Worm (Caenorhabditis elegans) whole organism, young adult: ENCODE results near the gene ttr-35.

Experiments
- B0035.1 ChIP-seq: sonication (generic microtip); optimal IDR thresholded peaks from 2 replicates; lab custom pipeline; 2016; ENCODE audit warnings: missing genetic modification characterization, mild to moderate bottlenecking, missing compliant biosample characterization, missing genotype, missing genetic modification reagents
- F37B4.10 ChIP-seq: fragments of 200-800 bp; sonication (Bioruptor generic); IDR thresholded peaks from 2 replicates; pipeline ENCODE4 v1.3.6; 2022; ENCODE audit warnings: missing genetic modification characterization, missing compliant biosample characterization
- T07F8.4 ChIP-seq: sonication (generic microtip); optimal IDR thresholded peaks from 2 replicates; lab custom pipeline; 2016; ENCODE audit warnings: mild to moderate bottlenecking, missing genetic modification characterization, moderate library complexity, missing compliant biosample characterization
- Y79H2A.3 ChIP-seq: fragments of 200-800 bp; sonication (Bioruptor generic); conservative IDR thresholded peaks from 2 replicates; pipeline ENCODE4 v1.3.6; 2022; ENCODE audit warnings: missing genetic modification reagents, missing genetic modification characterization, missing compliant biosample characterization
- Y95B8A.8 ChIP-seq: fragments of 200-800 bp; sonication (Bioruptor generic); IDR thresholded peaks from 2 replicates; pipeline ENCODE4 v1.3.6; 2022; ENCODE audit warnings: missing genetic modification reagents, missing genetic modification characterization, missing compliant biosample characterization
- akir-1 ChIP-seq: fragments of 200-800 bp; sonication (Bioruptor generic); optimal IDR thresholded peaks from 2 replicates; lab custom pipeline; 2018; ENCODE audit warnings: mild to moderate bottlenecking, missing genetic modification characterization, moderate library complexity, missing compliant biosample characterization
- athp-1 ChIP-seq: sonication (generic microtip); optimal IDR thresholded peaks from 2 replicates; lab custom pipeline; 2017; ENCODE audit warnings: mild to moderate bottlenecking, missing genetic modification characterization, missing compliant biosample characterization
- attf-5 ChIP-seq: fragments of 200-800 bp; sonication (Bioruptor generic); optimal IDR thresholded peaks from 2 replicates; lab custom pipeline; 2018; ENCODE audit warnings: mild to moderate bottlenecking, missing genetic modification characterization, missing compliant biosample characterization
- attf-6 ChIP-seq: fragments of 200-800 bp; sonication (Bioruptor generic); IDR thresholded peaks from 2 replicates; pipeline ENCODE4 v1.3.6; 2022; ENCODE audit warnings: missing genetic modification reagents, missing genetic modification characterization, missing compliant biosample characterization
- bed-2 ChIP-seq: fragments of 200-800 bp; sonication (Bioruptor generic); IDR thresholded peaks from 2 replicates; pipeline ENCODE4 v1.3.6; 2022; ENCODE audit warnings: missing genetic modification reagents, missing genetic modification characterization, missing compliant biosample characterization
- cebp-1 ChIP-seq, 2 experiments: fragments of 200-800 bp in 1 of 2; sonication (Bioruptor generic) in 1 of 2; sonication (generic microtip) in 1 of 2; IDR thresholded peaks in 1 of 2; optimal IDR thresholded peaks in 1 of 2; 2 replicates each; pipeline versions ENCODE4 v1.3.6 to Lab custom; 2017 to 2022; ENCODE audit warnings: missing compliant biosample characterization in 2 of 2, missing genetic modification characterization in 2 of 2, mild to moderate bottlenecking in 1 of 2, missing genetic modification reagents in 1 of 2, moderate library complexity in 1 of 2
- ceh-100 ChIP-seq: fragments of 200-800 bp; sonication (Bioruptor generic); IDR thresholded peaks from 2 replicates; pipeline ENCODE4 v1.3.6; 2022; ENCODE audit warnings: missing genetic modification reagents, missing genetic modification characterization, missing compliant biosample characterization
- ceh-40 ChIP-seq: fragments of 200-800 bp; sonication (Bioruptor generic); IDR thresholded peaks from 2 replicates; pipeline ENCODE4 v1.3.6; 2022; ENCODE audit warnings: missing genetic modification characterization, missing compliant biosample characterization
- egl-18 ChIP-seq: fragments of 200-800 bp; sonication (Bioruptor generic); IDR thresholded peaks from 2 replicates; pipeline ENCODE4 v1.3.6; 2022; ENCODE audit warnings: missing genetic modification reagents, missing genetic modification characterization, missing compliant biosample characterization
- ekl-4 ChIP-seq: fragments of 200-800 bp; sonication (Bioruptor generic); IDR thresholded peaks from 2 replicates; pipeline ENCODE4 v1.3.6; 2022; ENCODE audit warnings: missing genetic modification reagents, missing genetic modification characterization, missing compliant biosample characterization
- ets-4 ChIP-seq: fragments of 200-800 bp; sonication (Bioruptor generic); optimal IDR thresholded peaks from 2 replicates; lab custom pipeline; 2018; ENCODE audit warnings: mild to moderate bottlenecking, missing genetic modification characterization, missing compliant biosample characterization
- gei-17 ChIP-seq: fragments of 200-800 bp; sonication (Bioruptor generic); optimal IDR thresholded peaks from 2 replicates; lab custom pipeline; 2018; ENCODE audit warnings: mild to moderate bottlenecking, missing genetic modification characterization, missing compliant biosample characterization
- hmg-20 ChIP-seq: fragments of 200-800 bp; sonication (Bioruptor generic); IDR thresholded peaks from 2 replicates; pipeline ENCODE4 v1.3.6; 2022; ENCODE audit warnings: missing genetic modification reagents, missing genetic modification characterization, missing compliant biosample characterization
- hsf-1 ChIP-seq: fragments of 200-800 bp; sonication (Bioruptor generic); IDR thresholded peaks from 2 replicates; pipeline ENCODE4 v1.3.6; 2022; ENCODE audit warnings: missing genetic modification reagents, missing genetic modification characterization, missing compliant biosample characterization
- let-607 ChIP-seq, 2 experiments: fragments of 200-800 bp in 1 of 2; sonication (Bioruptor generic) in 1 of 2; sonication (generic microtip) in 1 of 2; optimal IDR thresholded peaks; 2 replicates each; lab custom pipeline; 2016 to 2018; ENCODE audit warnings: mild to moderate bottlenecking in 2 of 2, missing compliant biosample characterization in 2 of 2, missing genetic modification characterization in 2 of 2, moderate library complexity in 2 of 2, missing genotype in 1 of 2
- lin-26 ChIP-seq: fragments of 200-800 bp; sonication (Bioruptor generic); IDR thresholded peaks from 2 replicates; pipeline ENCODE4 v1.3.6; 2022; ENCODE audit warnings: missing genetic modification reagents, missing genetic modification characterization, missing compliant biosample characterization
- lin-54 ChIP-seq: fragments of 200-800 bp; sonication (Bioruptor generic); optimal IDR thresholded peaks from 2 replicates; lab custom pipeline; 2018; ENCODE audit warnings: mild to moderate bottlenecking, missing genetic modification characterization, missing compliant biosample characterization
- lsy-27 ChIP-seq: sonication (generic microtip); optimal IDR thresholded peaks from 2 replicates; lab custom pipeline; 2017; ENCODE audit warnings: missing genetic modification characterization, mild to moderate bottlenecking, missing compliant biosample characterization, antibody characterized with exemption, missing genotype, borderline replicate concordance; ENCODE audit not compliant: insufficient read depth
- madf-10 ChIP-seq: sonication (generic microtip); optimal IDR thresholded peaks from 2 replicates; lab custom pipeline; 2016; ENCODE audit warnings: mild to moderate bottlenecking, missing genetic modification characterization, missing compliant biosample characterization
- madf-3 ChIP-seq: fragments of 200-800 bp; sonication (Bioruptor generic); IDR thresholded peaks from 2 replicates; pipeline ENCODE4 v1.3.6; 2022; ENCODE audit warnings: missing genetic modification reagents, missing genetic modification characterization, missing compliant biosample characterization
- madf-8 ChIP-seq: fragments of 200-800 bp; sonication (Bioruptor generic); conservative IDR thresholded peaks from 2 replicates; pipeline ENCODE4 v1.3.6; 2022; ENCODE audit warnings: missing genetic modification reagents, missing genetic modification characterization, missing compliant biosample characterization
- mel-28 ChIP-seq: sonication (generic microtip); optimal IDR thresholded peaks from 2 replicates; lab custom pipeline; 2016; ENCODE audit warnings: borderline replicate concordance, mild to moderate bottlenecking, missing genetic modification characterization, missing compliant biosample characterization
- nfya-1 ChIP-seq: sonication (generic microtip); optimal IDR thresholded peaks from 2 replicates; lab custom pipeline; 2017; ENCODE audit warnings: antibody characterized with exemption, missing compliant biosample characterization, missing genetic modification characterization, borderline replicate concordance; ENCODE audit not compliant: insufficient read depth
- nfya-2 ChIP-seq: fragments of 200-800 bp; sonication (Bioruptor generic); IDR thresholded peaks from 2 replicates; pipeline ENCODE4 v1.3.6; 2022; ENCODE audit warnings: missing genetic modification reagents, missing genetic modification characterization, missing compliant biosample characterization
- nfyb-1 ChIP-seq: fragments of 200-800 bp; sonication (Bioruptor generic); IDR thresholded peaks from 2 replicates; pipeline ENCODE4 v1.3.6; 2022; ENCODE audit warnings: missing genetic modification reagents, missing genetic modification characterization, missing compliant biosample characterization
- nhr-179 ChIP-seq: sonication (generic microtip); optimal IDR thresholded peaks from 2 replicates; lab custom pipeline; 2016; ENCODE audit warnings: mild to moderate bottlenecking, missing genetic modification characterization, missing compliant biosample characterization
- nhr-80 ChIP-seq: sonication (generic microtip); optimal IDR thresholded peaks from 2 replicates; lab custom pipeline; 2016; ENCODE audit warnings: missing genetic modification characterization, missing compliant biosample characterization
- nhr-90 ChIP-seq: sonication (generic microtip); optimal IDR thresholded peaks from 2 replicates; lab custom pipeline; 2016; ENCODE audit warnings: missing genotype, mild to moderate bottlenecking, missing genetic modification characterization, missing compliant biosample characterization
- pha-4 ChIP-seq: fragments of 150-350 bp; sonication (generic microtip); optimal IDR thresholded peaks from 2 replicates; lab custom pipeline; 2014; ENCODE audit warnings: missing biosample characterization, missing genetic modification reagents, missing genetic modification characterization
- repo-1 ChIP-seq: sonication (generic microtip); optimal IDR thresholded peaks from 2 replicates; lab custom pipeline; 2017; ENCODE audit warnings: mild to moderate bottlenecking, missing genetic modification characterization, missing compliant biosample characterization
- rpc-1 ChIP-seq, 2 experiments: fragments of 150-350 bp in 1 of 2; sonication (generic microtip) in 1 of 2; optimal IDR thresholded peaks; 2 replicates each; lab custom pipeline; 2014 to 2018; ENCODE audit warnings: missing biosample characterization in 1 of 2, missing genetic modification characterization in 1 of 2, missing genetic modification reagents in 1 of 2, missing genotype in 1 of 2
- sptf-2 ChIP-seq: fragments of 200-800 bp; sonication (Bioruptor generic); optimal IDR thresholded peaks from 2 replicates; lab custom pipeline; 2018; ENCODE audit warnings: mild to moderate bottlenecking, missing genetic modification characterization, missing compliant biosample characterization
- tbp1 ChIP-seq: fragments of 200-800 bp; sonication (Bioruptor generic); optimal IDR thresholded peaks from 2 replicates; lab custom pipeline; 2018; ENCODE audit warnings: mild to moderate bottlenecking, missing genetic modification characterization, missing compliant biosample characterization
- unc-62 ChIP-seq: fragments of 150-350 bp; optimal IDR thresholded peaks from 2 replicates; lab custom pipeline; 2014; ENCODE audit warnings: missing biosample characterization, missing genetic modification reagents, missing genetic modification characterization
- ztf-25 ChIP-seq: fragments of 200-800 bp; sonication (Bioruptor generic); IDR thresholded peaks from 2 replicates; pipeline ENCODE4 v1.3.6; 2022; ENCODE audit warnings: missing genetic modification reagents, missing genetic modification characterization, missing compliant biosample characterization

Gene ttr-35

DNA sequence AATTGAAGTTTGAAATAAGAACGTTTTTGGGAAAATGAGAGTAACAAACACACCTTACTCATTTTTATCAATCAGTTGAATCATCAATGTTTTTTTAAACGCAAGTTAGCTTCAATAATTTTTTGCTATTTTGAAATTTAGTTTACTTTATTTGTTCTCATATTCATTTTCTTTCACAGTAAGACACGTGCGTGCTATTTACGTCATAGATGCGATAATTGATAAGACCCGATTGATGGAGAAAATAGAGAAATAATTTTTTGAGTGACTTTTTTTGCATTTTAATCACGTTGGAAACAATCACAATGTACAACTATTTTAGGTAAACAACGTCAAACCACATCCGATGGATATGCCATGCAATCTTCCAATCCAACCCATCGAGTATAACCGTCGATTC lies 7.4 kb downstream of the ttr-35 start:
- TF ChIP-seq akir-1 (GFP tag; lab: Kevin White, UChicago) (no peak), egl-18 (GFP tag; lab: Robert Waterston, UW) (no peak), nfyb-1 (no peak), ceh-100 (GFP tag; lab: Robert Waterston, UW) (no peak), mel-28 (tag; lab: Kevin White, UChicago) (no peak), bed-2 (no peak), Y95B8A.8 (GFP tag; lab: Robert Waterston, UW) (no peak), lin-54 (GFP tag; lab: Kevin White, UChicago) (no peak), rpc-1 (optimal IDR thresholded peaks at IDR 0.05; lab: Kevin White, UChicago) (no peak), rpc-1 (tag; optimal IDR thresholded peaks at IDR 0.05; lab: Kevin White, UChicago) (no peak), lsy-27 (no peak), sptf-2 (GFP tag; lab: Kevin White, UChicago) (no peak), athp-1 (tag; lab: Kevin White, UChicago) (no peak), attf-5 (GFP tag; lab: Kevin White, UChicago) (no peak), F37B4.10 (no peak), cebp-1 (GFP tag; IDR thresholded peaks at IDR 0.05; lab: Robert Waterston, UW) (no peak), cebp-1 (tag; optimal IDR thresholded peaks at IDR 0.05; lab: Kevin White, UChicago) (no peak), B0035.1 (no peak)
- TF ChIP-seq, all 124 proteins: peak for 0

DNA sequence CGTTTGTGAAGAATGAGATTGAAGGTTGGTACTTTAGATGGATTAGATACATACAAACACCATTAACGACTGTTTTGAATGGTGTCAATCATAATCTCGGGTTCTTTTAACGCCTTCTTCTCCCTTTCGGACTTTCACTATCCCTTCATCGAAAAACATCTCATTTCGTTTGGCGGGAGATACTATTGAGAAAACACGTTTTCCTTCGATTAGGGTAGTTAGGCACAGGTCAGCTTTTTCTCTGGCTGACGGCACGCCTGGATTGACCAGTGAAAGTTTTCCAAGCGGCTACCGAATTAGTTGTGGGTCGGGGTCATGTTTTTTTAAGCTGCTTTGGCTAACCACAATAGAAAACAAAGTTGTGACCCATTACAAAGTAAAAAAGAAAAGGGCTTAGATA lies 7.9 kb downstream of the ttr-35 start:
- no peak for TF ChIP-seq lin-26 (GFP tag; lab: Robert Waterston, UW)
- no peak for TF ChIP-seq madf-10 (tag; lab: Kevin White, UChicago)
- no peak for TF ChIP-seq ceh-100 (GFP tag; lab: Robert Waterston, UW)
- no peak for TF ChIP-seq ets-4 (GFP tag; lab: Kevin White, UChicago)
- TF ChIP-seq madf-3 (GFP tag; lab: Robert Waterston, UW): 0 out of 2 replicates have a peak, but pooled peaks have one; percentile 70

DNA sequence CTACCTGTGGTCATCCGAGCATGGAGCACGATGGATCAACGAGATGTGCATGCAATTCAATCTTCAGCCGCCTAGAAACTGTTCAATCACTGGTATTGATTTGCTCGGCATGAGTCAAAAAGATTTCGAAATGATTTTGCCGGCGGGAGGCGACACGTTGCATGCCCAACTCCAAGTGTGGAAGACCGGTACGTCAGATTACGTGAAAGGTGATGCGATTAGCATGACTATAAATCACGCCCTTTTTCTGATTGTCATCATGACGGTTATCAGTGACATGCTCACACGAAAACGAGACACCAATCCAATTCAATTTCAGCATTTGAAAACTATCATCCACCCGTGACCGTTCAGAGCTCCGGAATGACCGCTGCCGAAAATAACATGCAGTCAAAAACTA lies 8.6 kb downstream of the ttr-35 start:
- no peak for TF ChIP-seq madf-8 (GFP tag; lab: Robert Waterston, UW)
- no peak for TF ChIP-seq ceh-40
- TF ChIP-seq lin-54 (GFP tag; lab: Kevin White, UChicago): peak; percentile 16
- peak in 1 of 2 experiments; percentile 47 for TF ChIP-seq let-607 (tag; optimal IDR thresholded peaks at IDR 0.05; lab: Kevin White, UChicago)
- peak; percentile 72 for TF ChIP-seq ets-4 (GFP tag; lab: Kevin White, UChicago)
- no peak for TF ChIP-seq repo-1 (tag; lab: Kevin White, UChicago)
- peak; percentile 60 for TF ChIP-seq unc-62 (GFP tag; lab: Kevin White, UChicago)
- peak; percentile 52 for TF ChIP-seq nhr-80 (tag; lab: Kevin White, UChicago)
- peak; percentile 11; the same call in 1 of the 2 replicates for TF ChIP-seq cebp-1 (GFP tag; IDR thresholded peaks at IDR 0.05; lab: Robert Waterston, UW)
- TF ChIP-seq cebp-1 (tag; optimal IDR thresholded peaks at IDR 0.05; lab: Kevin White, UChicago): peak; percentile 54
- TF ChIP-seq hsf-1 (GFP tag; lab: Robert Waterston, UW): peak; percentile 11; the same call in 1 of the 2 replicates
- peak; percentile 6 for TF ChIP-seq nhr-90

DNA sequence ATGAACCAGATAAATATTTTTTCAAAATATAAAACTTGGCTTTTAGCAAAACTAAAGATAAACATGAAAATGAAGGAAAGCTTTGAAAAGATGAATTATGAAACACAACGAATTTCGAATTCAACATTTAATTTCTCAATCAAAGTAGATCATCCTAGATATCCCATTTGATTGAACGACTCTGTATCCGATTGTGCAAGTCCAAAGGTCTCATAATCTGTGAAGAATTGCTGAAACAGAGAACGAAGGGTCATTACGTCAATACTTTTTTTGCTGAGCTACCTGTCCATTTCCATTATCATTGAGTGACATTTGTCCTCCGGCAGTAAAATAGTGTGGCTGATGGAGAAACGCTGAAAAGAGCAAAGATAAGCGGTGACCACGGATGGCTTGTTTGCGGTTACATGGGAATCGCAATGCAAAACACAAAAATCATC lies 10.6 kb downstream of the ttr-35 start:
- TF ChIP-seq cebp-1 (GFP tag; IDR thresholded peaks at IDR 0.05; lab: Robert Waterston, UW) (no peak), cebp-1 (tag; optimal IDR thresholded peaks at IDR 0.05; lab: Kevin White, UChicago) (peak; percentile 79), T07F8.4 (tag; lab: Kevin White, UChicago) (no peak), rpc-1 (optimal IDR thresholded peaks at IDR 0.05; lab: Kevin White, UChicago) (no peak), rpc-1 (tag; optimal IDR thresholded peaks at IDR 0.05; lab: Kevin White, UChicago) (no peak), nfya-1 (tag; lab: Kevin White, UChicago) (no peak), sptf-2 (GFP tag; lab: Kevin White, UChicago) (no peak), ekl-4 (GFP tag; lab: Robert Waterston, UW) (peak; percentile 71), hmg-20 (GFP tag; lab: Robert Waterston, UW) (peak; percentile 49; the same call in 1 of the 2 replicates), F37B4.10 (no peak), attf-6 (no peak), madf-8 (GFP tag; lab: Robert Waterston, UW) (no peak), nfya-2 (GFP tag; lab: Robert Waterston, UW) (0 out of 2 replicates have a peak, but pooled peaks have one; percentile 57), pha-4 (tag; lab: Kevin White, UChicago) (peak; percentile 8), Y79H2A.3 (GFP tag; lab: Robert Waterston, UW) (no peak), tbp1 (GFP tag; lab: Kevin White, UChicago) (no peak), ets-4 (GFP tag; lab: Kevin White, UChicago) (peak; percentile 41), lsy-27 (no peak), nhr-179 (tag; lab: Kevin White, UChicago) (no peak), B0035.1 (peak; percentile 29), nhr-90 (peak; percentile 85), ztf-25 (GFP tag; lab: Robert Waterston, UW) (no peak), gei-17 (GFP tag; lab: Kevin White, UChicago) (peak; percentile 55)
